Worm (Caenorhabditis elegans): ENCODE results near the gene F16B4.7.

DNA sequence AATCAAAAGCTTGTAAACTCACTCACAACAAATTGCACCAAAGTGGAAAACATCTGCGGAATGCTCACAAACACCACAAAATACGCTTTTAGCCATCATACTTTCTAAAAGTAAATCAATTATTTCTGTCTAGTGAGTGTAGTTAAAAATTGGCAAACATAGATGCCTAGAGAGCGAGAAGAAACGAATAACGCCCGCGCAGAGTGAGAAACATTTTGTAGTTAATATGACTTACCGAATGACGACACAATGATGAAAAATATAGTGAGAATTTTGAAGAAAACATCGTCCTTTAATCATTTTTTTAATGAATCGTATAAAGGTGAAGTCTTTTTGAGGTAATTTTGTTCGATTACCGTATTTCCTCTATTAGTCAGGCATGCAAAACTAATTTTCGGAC lies 43.8 kb downstream of the F16B4.7 start, which contains the start of gene nhr-238:
- TF ChIP-seq D2030.7 (GFP tag; IDR thresholded peaks at IDR 0.05), result no peak
- no peak for TF ChIP-seq B0019.2 (GFP tag; conservative IDR thresholded peaks at IDR 0.05)
- no peak for TF ChIP-seq madf-3 (GFP tag; IDR thresholded peaks at IDR 0.05)
- TF ChIP-seq Y53G8AR.9 (GFP tag; conservative IDR thresholded peaks at IDR 0.05), result no peak
- no peak for TF ChIP-seq unc-62 (GFP tag; optimal IDR thresholded peaks at IDR 0.05)
- TF ChIP-seq ztf-6 (GFP tag; IDR thresholded peaks at IDR 0.05), result no peak
- TF ChIP-seq ceh-79 (tag; optimal IDR thresholded peaks at IDR 0.05), result no peak
- TF ChIP-seq ceh-58 (GFP tag; IDR thresholded peaks at IDR 0.05), result no peak
- TF ChIP-seq cebp-2 (GFP tag; IDR thresholded peaks at IDR 0.05), result no peak
- no peak for TF ChIP-seq attf-5 (GFP tag; optimal IDR thresholded peaks at IDR 0.05)
- no peak for TF ChIP-seq lin-35 (GFP tag; optimal IDR thresholded peaks at IDR 0.05)
- TF ChIP-seq him-1 (tag; optimal IDR thresholded peaks at IDR 0.05), result no peak
- no peak for TF ChIP-seq snpc-1.1 (tag; optimal IDR thresholded peaks at IDR 0.05; ENCODE audit: insufficient read depth)

All from whole organism, young adult.